Worm (Caenorhabditis elegans): ENCODE measurements around the gene F14H3.4.

DNA sequence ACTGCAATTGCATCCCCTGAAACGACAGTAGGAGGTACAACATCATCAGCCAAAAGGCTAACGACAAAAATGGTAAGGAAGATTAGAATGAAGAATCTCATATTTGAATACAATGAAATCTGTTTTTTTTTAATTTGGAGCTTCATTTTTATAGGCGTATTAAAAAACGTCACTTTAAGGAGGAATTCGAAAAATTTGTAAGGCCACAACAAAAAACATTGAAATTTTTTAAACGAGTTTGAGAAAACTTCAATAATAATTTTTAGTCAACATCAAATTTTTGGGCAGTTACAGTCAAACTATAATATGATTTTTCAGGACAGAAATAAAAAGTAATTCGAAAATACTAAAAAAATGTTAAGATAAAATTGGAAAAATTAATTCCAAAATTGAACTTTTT lies 7.9 kb upstream of the F14H3.4 start, which contains the start of gene F14H3.14:
- TF ChIP-seq ceh-14 (tag; optimal IDR thresholded peaks at IDR 0.05) = no peak
- no peak for TF ChIP-seq hlh-30 (tag; optimal IDR thresholded peaks at IDR 0.05; ENCODE audit: insufficient read depth)
- TF ChIP-seq rnt-1 (tag; optimal IDR thresholded peaks at IDR 0.05) = no peak
- no peak for TF ChIP-seq ceh-6 (GFP tag; optimal IDR thresholded peaks at IDR 0.05)
- no peak for TF ChIP-seq ceh-2 (tag; optimal IDR thresholded peaks at IDR 0.05)

Measured in whole organism, late embryonic.